Worm (Caenorhabditis elegans) whole organism, L1 larva: ENCODE results near the gene F41G3.18.

Experiments
- C04F5.9 ChIP-seq: sonication (generic microtip); optimal IDR thresholded peaks from 2 replicates; lab custom pipeline; 2016; ENCODE audit warnings: missing genetic modification characterization, missing compliant biosample characterization
- C16A3.4 ChIP-seq: fragments of 150-350 bp; optimal IDR thresholded peaks from 2 replicates; lab custom pipeline; 2014; ENCODE audit warnings: missing biosample characterization, missing genetic modification characterization
- F16B12.6 ChIP-seq: fragments of 150-350 bp; optimal IDR thresholded peaks from 2 replicates; lab custom pipeline; 2014; ENCODE audit warnings: missing biosample characterization, missing genetic modification characterization
- aha-1 ChIP-seq: fragments of 150-350 bp; optimal IDR thresholded peaks from 2 replicates; lab custom pipeline; 2014; ENCODE audit warnings: missing biosample characterization, missing genetic modification characterization
- alr-1 ChIP-seq: fragments of 200-800 bp; sonication (Bioruptor generic); optimal IDR thresholded peaks from 2 replicates; lab custom pipeline; 2018; ENCODE audit warnings: borderline replicate concordance, mild to moderate bottlenecking, missing genetic modification characterization, missing compliant biosample characterization
- ceh-63 ChIP-seq: fragments of 200-800 bp; sonication (Bioruptor generic); optimal IDR thresholded peaks from 2 replicates; lab custom pipeline; 2018; ENCODE audit warnings: mild to moderate bottlenecking, missing genetic modification characterization, missing compliant biosample characterization
- ceh-82 ChIP-seq, 3 experiments: fragments of 150-350 bp in 1 of 3; sonication (generic microtip) in 2 of 3; optimal IDR thresholded peaks; 2 replicates each; lab custom pipeline; 2014 to 2017; ENCODE audit warnings: missing biosample characterization in 3 of 3, missing genetic modification characterization in 3 of 3
- ceh-90 ChIP-seq: sonication (generic microtip); optimal IDR thresholded peaks from 2 replicates; lab custom pipeline; 2016; ENCODE audit warnings: missing genetic modification characterization, missing compliant biosample characterization
- ces-1 ChIP-seq: fragments of 150-350 bp; optimal IDR thresholded peaks from 2 replicates; lab custom pipeline; 2014; ENCODE audit warnings: missing biosample characterization, missing genetic modification reagents, missing genetic modification characterization
- efl-1 ChIP-seq, 4 experiments: fragments of 150-350 bp; optimal IDR thresholded peaks in 3 of 4; peaks in 1 of 4; 1 replicate in 1 of 4; 2 replicates in 3 of 4; lab custom pipeline; 2014; ENCODE audit warnings: missing biosample characterization in 2 of 4, missing genetic modification characterization in 2 of 4, missing genetic modification reagents in 2 of 4
- efl-3 ChIP-seq: fragments of 200-800 bp; sonication (Bioruptor generic); optimal IDR thresholded peaks from 2 replicates; lab custom pipeline; 2018; ENCODE audit warnings: mild to moderate bottlenecking, missing genetic modification characterization, missing compliant biosample characterization
- egl-13 ChIP-seq: sonication (generic microtip); optimal IDR thresholded peaks from 2 replicates; lab custom pipeline; 2016; ENCODE audit warnings: missing genotype, missing genetic modification reagents, missing genetic modification characterization, missing compliant biosample characterization
- fkh-4 ChIP-seq: sonication (generic microtip); optimal IDR thresholded peaks from 2 replicates; lab custom pipeline; 2016; ENCODE audit warnings: missing compliant biosample characterization, missing genetic modification characterization, borderline replicate concordance
- fos-1 ChIP-seq: fragments of 150-350 bp; optimal IDR thresholded peaks from 2 replicates; lab custom pipeline; 2014; ENCODE audit warnings: missing biosample characterization, missing genetic modification characterization
- grh-1 ChIP-seq: fragments of 200-800 bp; sonication (Bioruptor generic); IDR thresholded peaks from 2 replicates; pipeline ENCODE4 v1.3.6; 2022; ENCODE audit warnings: missing genetic modification reagents, missing genetic modification characterization, missing compliant biosample characterization
- hlh-17 ChIP-seq: fragments of 200-800 bp; sonication (Bioruptor generic); optimal IDR thresholded peaks from 2 replicates; lab custom pipeline; 2018; ENCODE audit warnings: missing genetic modification characterization, mild to moderate bottlenecking, missing compliant biosample characterization, moderate library complexity, borderline replicate concordance
- hlh-4 ChIP-seq: sonication (generic microtip); optimal IDR thresholded peaks from 2 replicates; lab custom pipeline; 2016; ENCODE audit warnings: mild to moderate bottlenecking, missing genetic modification characterization, missing compliant biosample characterization
- hpl-2 ChIP-seq: fragments of 150-350 bp; optimal IDR thresholded peaks from 2 replicates; lab custom pipeline; 2014; ENCODE audit warnings: missing biosample characterization, missing genetic modification reagents, missing genetic modification characterization
- lin-13 ChIP-seq: fragments of 150-350 bp; optimal IDR thresholded peaks from 2 replicates; lab custom pipeline; 2014; ENCODE audit warnings: missing biosample characterization, missing genetic modification reagents, missing genetic modification characterization
- lin-15B ChIP-seq: fragments of 150-350 bp; sonication (generic microtip); optimal IDR thresholded peaks from 3 replicates; lab custom pipeline; 2014; ENCODE audit warnings: missing biosample characterization, missing genetic modification characterization
- lir-3 ChIP-seq: sonication (generic microtip); optimal IDR thresholded peaks from 2 replicates; lab custom pipeline; 2016; ENCODE audit warnings: mild to moderate bottlenecking, missing genetic modification characterization, moderate library complexity, missing compliant biosample characterization; ENCODE audit not compliant: poor library complexity
- mab-9 ChIP-seq: fragments of 200-800 bp; sonication (Bioruptor generic); IDR thresholded peaks from 2 replicates; pipeline ENCODE4 v1.3.6; 2022; ENCODE audit warnings: missing genetic modification reagents, missing genetic modification characterization, missing compliant biosample characterization
- mef-2 ChIP-seq: fragments of 150-350 bp; optimal IDR thresholded peaks from 2 replicates; lab custom pipeline; 2014; ENCODE audit warnings: missing biosample characterization, missing genetic modification characterization
- nhr-12 ChIP-seq: sonication (generic microtip); optimal IDR thresholded peaks from 2 replicates; lab custom pipeline; 2017; ENCODE audit warnings: missing biosample characterization, missing genetic modification characterization
- nhr-20 ChIP-seq: sonication (generic microtip); optimal IDR thresholded peaks from 2 replicates; lab custom pipeline; 2016; ENCODE audit warnings: mild to moderate bottlenecking, missing genetic modification characterization, missing compliant biosample characterization
- nhr-71 ChIP-seq: sonication (generic microtip); optimal IDR thresholded peaks from 2 replicates; lab custom pipeline; 2016; ENCODE audit warnings: mild to moderate bottlenecking, missing genetic modification characterization, moderate library complexity, missing compliant biosample characterization
- nhr-76 ChIP-seq: sonication (generic microtip); optimal IDR thresholded peaks from 2 replicates; lab custom pipeline; 2017; ENCODE audit warnings: missing biosample characterization, missing genetic modification characterization
- nhr-77 ChIP-seq: fragments of 150-350 bp; optimal IDR thresholded peaks from 2 replicates; lab custom pipeline; 2014; ENCODE audit warnings: missing biosample characterization, missing genetic modification characterization
- nhr-84 ChIP-seq: sonication (generic microtip); optimal IDR thresholded peaks from 2 replicates; lab custom pipeline; 2017; ENCODE audit warnings: missing biosample characterization, missing genetic modification characterization
- pag-3 ChIP-seq: sonication (generic microtip); optimal IDR thresholded peaks from 2 replicates; lab custom pipeline; 2017; ENCODE audit warnings: missing genetic modification characterization, mild to moderate bottlenecking, missing compliant biosample characterization, antibody characterized with exemption, borderline replicate concordance; ENCODE audit not compliant: insufficient read depth
- snpc-4 ChIP-seq: fragments of 150-350 bp; optimal IDR thresholded peaks from 2 replicates; lab custom pipeline; 2014; ENCODE audit warnings: missing biosample characterization, missing genetic modification characterization
- snu-23 ChIP-seq: sonication (generic microtip); optimal IDR thresholded peaks from 2 replicates; lab custom pipeline; 2016; ENCODE audit warnings: missing genetic modification characterization, missing compliant biosample characterization
- sox-4 ChIP-seq: sonication (generic microtip); optimal IDR thresholded peaks from 2 replicates; lab custom pipeline; 2016; ENCODE audit warnings: missing genetic modification characterization, missing compliant biosample characterization
- sptf-1 ChIP-seq: fragments of 150-350 bp; optimal IDR thresholded peaks from 2 replicates; lab custom pipeline; 2014; ENCODE audit warnings: missing biosample characterization, missing genetic modification characterization
- sup-37 ChIP-seq: fragments of 200-800 bp; sonication (Bioruptor generic); optimal IDR thresholded peaks from 2 replicates; lab custom pipeline; 2018; ENCODE audit warnings: mild to moderate bottlenecking, missing genetic modification characterization, missing compliant biosample characterization
- unc-30 ChIP-seq: sonication (generic microtip); optimal IDR thresholded peaks from 2 replicates; lab custom pipeline; 2017; ENCODE audit warnings: missing biosample characterization, missing genetic modification characterization
- unc-98 ChIP-seq: fragments of 200-800 bp; sonication (Bioruptor generic); IDR thresholded peaks from 2 replicates; pipeline ENCODE4 v1.3.6; 2022; ENCODE audit warnings: missing genetic modification characterization, missing compliant biosample characterization
- zip-4 ChIP-seq: fragments of 200-800 bp; sonication (Bioruptor generic); optimal IDR thresholded peaks from 2 replicates; lab custom pipeline; 2018; ENCODE audit warnings: mild to moderate bottlenecking, missing genetic modification characterization, moderate library complexity, missing compliant biosample characterization
- ztf-11 ChIP-seq, 2 experiments: sonication (generic microtip); optimal IDR thresholded peaks; 2 replicates each; lab custom pipeline; 2016 to 2017; ENCODE audit warnings: missing genetic modification characterization in 2 of 2, missing biosample characterization in 1 of 2, missing compliant biosample characterization in 1 of 2

Gene F41G3.18

ce11 chrII:6749422-6749821 lies 18.7 kb upstream of the F41G3.18 start, which contains the start of gene F41G3.10:
Gene F41G3.10, minus strand, starts transcription at chrII:6749522.
- TF ChIP-seq efl-1 (optimal IDR thresholded peaks at IDR 0.05; lab: Kevin White, UChicago) (no peak), efl-1 (GFP tag; optimal IDR thresholded peaks at IDR 0.05 in 1 of 2; lab: Kevin White, UChicago) (no peak), aha-1 (no peak), C16A3.4 (no peak), hpl-2 (GFP tag; lab: Kevin White, UChicago) (no peak), ceh-82 (tag; optimal IDR thresholded peaks at IDR 0.05; lab: Kevin White, UChicago) (no peak), lin-13 (GFP tag; lab: Kevin White, UChicago) (no peak), snpc-4 (no peak), fos-1 (tag; lab: Kevin White, UChicago) (no peak), nhr-84 (tag; lab: Kevin White, UChicago) (no peak), snu-23 (GFP tag; lab: Kevin White, UChicago) (no peak), nhr-77 (tag; lab: Kevin White, UChicago) (no peak), ztf-11 (tag; optimal IDR thresholded peaks at IDR 0.05; lab: Kevin White, UChicago) (no peak), hlh-17 (GFP tag; lab: Kevin White, UChicago) (no peak), egl-13 (tag; lab: Kevin White, UChicago) (no peak), sup-37 (no peak)

ce11 chrII:6750929-6751328 lies 17.2 kb upstream of the F41G3.18 start, which contains the start of gene F41G3.20:
Gene F41G3.20, minus strand, starts transcription at chrII:6751029.
- TF ChIP-seq nhr-12 (no peak), sup-37 (no peak), C16A3.4 (no peak)

- TF ChIP-seq nhr-76 (tag; lab: Kevin White, UChicago) (no peak), hpl-2 (GFP tag; lab: Kevin White, UChicago) (no peak), nhr-71 (tag; lab: Kevin White, UChicago) (no peak)
These were observed 16.1 kb upstream of the F41G3.18 start, which contains the start of gene F41G3.19 for ce11 chrII:6752027-6752426. Gene F41G3.19, minus strand, starts transcription at chrII:6752127.

- TF ChIP-seq ztf-11 (tag; optimal IDR thresholded peaks at IDR 0.05; lab: Kevin White, UChicago) (no peak), ceh-63 (GFP tag; lab: Kevin White, UChicago) (no peak), zip-4 (GFP tag; lab: Kevin White, UChicago) (no peak), unc-30 (tag; lab: Kevin White, UChicago) (no peak), alr-1 (tag; lab: Kevin White, UChicago) (no peak), unc-98 (GFP tag; lab: Robert Waterston, UW) (no peak), F16B12.6 (tag; lab: Kevin White, UChicago) (no peak), ceh-90 (tag; lab: Kevin White, UChicago) (no peak), hlh-17 (GFP tag; lab: Kevin White, UChicago) (no peak), efl-3 (no peak), aha-1 (no peak), pag-3 (no peak), mef-2 (tag; lab: Kevin White, UChicago) (no peak), sox-4 (tag; lab: Kevin White, UChicago) (no peak), fos-1 (tag; lab: Kevin White, UChicago) (no peak), ces-1 (GFP tag; lab: Kevin White, UChicago) (no peak), mab-9 (GFP tag; lab: Robert Waterston, UW) (no peak), C04F5.9 (tag; lab: Kevin White, UChicago) (no peak), lin-15B (tag; lab: Kevin White, UChicago) (no peak), sup-37 (no peak)
These were observed 15.3 kb upstream of the F41G3.18 start, which contains the start of gene F41G3.21 for ce11 chrII:6752850-6753249. Gene F41G3.21, minus strand, starts transcription at chrII:6752950.

ce11 chrII:6754671-6755224 lies 13.4 kb upstream of the F41G3.18 start, which contains the start of the genes srx-95 and fis-1:
Gene srx-95, minus strand, starts transcription at chrII:6754771.
Gene fis-1, plus strand, starts transcription at chrII:6755174.
- no peak for TF ChIP-seq unc-98 (GFP tag; lab: Robert Waterston, UW)
- TF ChIP-seq sptf-1 (tag; lab: Kevin White, UChicago), result no peak
- no peak for TF ChIP-seq fkh-4
- TF ChIP-seq grh-1 (GFP tag; lab: Robert Waterston, UW), result no peak
- TF ChIP-seq nhr-20 (tag; lab: Kevin White, UChicago), result no peak
- TF ChIP-seq nhr-84 (tag; lab: Kevin White, UChicago), result no peak
- no peak for TF ChIP-seq hlh-4
- no peak for TF ChIP-seq lir-3 (tag; lab: Kevin White, UChicago)
- TF ChIP-seq mab-9 (GFP tag; lab: Robert Waterston, UW), result no peak
- TF ChIP-seq zip-4 (GFP tag; lab: Kevin White, UChicago), result no peak
- TF ChIP-seq ces-1 (GFP tag; lab: Kevin White, UChicago), result no peak
